Worm (Caenorhabditis elegans) whole organism, young adult: Measurements from ENCODE around the gene bath-42.
A peak's percentile ranks its signal among the peaks of the same experiment; 100 is the strongest.

ENCODE experiments used
- C17E4.6 ChIP-seq: fragments of 200-800 bp; sonication (Bioruptor generic); IDR thresholded peaks from 2 replicates; pipeline ENCODE4 v1.3.6; 2022; ENCODE audit warnings: missing genetic modification reagents, missing genetic modification characterization, missing compliant biosample characterization
- D2030.7 ChIP-seq: fragments of 200-800 bp; sonication (Bioruptor generic); IDR thresholded peaks from 2 replicates; pipeline ENCODE4 v1.3.6; 2022; ENCODE audit warnings: missing genetic modification reagents, missing genetic modification characterization, missing compliant biosample characterization
- F37B4.10 ChIP-seq: fragments of 200-800 bp; sonication (Bioruptor generic); IDR thresholded peaks from 2 replicates; pipeline ENCODE4 v1.3.6; 2022; ENCODE audit warnings: missing genetic modification characterization, missing compliant biosample characterization
- F55B11.4 ChIP-seq: sonication (generic microtip); optimal IDR thresholded peaks from 2 replicates; lab custom pipeline; 2016; ENCODE audit warnings: missing compliant biosample characterization, missing genetic modification characterization, borderline replicate concordance; ENCODE audit not compliant: insufficient read depth
- F57A8.1 ChIP-seq: fragments of 200-800 bp; sonication (Bioruptor generic); optimal IDR thresholded peaks from 2 replicates; lab custom pipeline; 2018; ENCODE audit warnings: mild to moderate bottlenecking, missing genetic modification characterization, moderate library complexity, missing compliant biosample characterization
- K12H6.12 ChIP-seq: fragments of 200-800 bp; sonication (Bioruptor generic); optimal IDR thresholded peaks from 2 replicates; lab custom pipeline; 2018; ENCODE audit warnings: mild to moderate bottlenecking, missing genetic modification characterization, missing compliant biosample characterization
- T07F8.4 ChIP-seq: sonication (generic microtip); optimal IDR thresholded peaks from 2 replicates; lab custom pipeline; 2016; ENCODE audit warnings: mild to moderate bottlenecking, missing genetic modification characterization, moderate library complexity, missing compliant biosample characterization
- Y53F4B.3 ChIP-seq: fragments of 200-800 bp; sonication (Bioruptor generic); IDR thresholded peaks from 2 replicates; pipeline ENCODE4 v1.3.6; 2022; ENCODE audit warnings: missing genetic modification reagents, missing genetic modification characterization, missing compliant biosample characterization
- Y53G8AR.9 ChIP-seq: fragments of 200-800 bp; sonication (Bioruptor generic); conservative IDR thresholded peaks from 2 replicates; pipeline ENCODE4 v1.3.6; 2022; ENCODE audit warnings: missing genetic modification reagents, missing genetic modification characterization, missing compliant biosample characterization
- Y79H2A.3 ChIP-seq: fragments of 200-800 bp; sonication (Bioruptor generic); conservative IDR thresholded peaks from 2 replicates; pipeline ENCODE4 v1.3.6; 2022; ENCODE audit warnings: missing genetic modification reagents, missing genetic modification characterization, missing compliant biosample characterization
- akir-1 ChIP-seq: fragments of 200-800 bp; sonication (Bioruptor generic); optimal IDR thresholded peaks from 2 replicates; lab custom pipeline; 2018; ENCODE audit warnings: mild to moderate bottlenecking, missing genetic modification characterization, moderate library complexity, missing compliant biosample characterization
- ama-1 ChIP-seq, 3 experiments: fragments of 150-350 bp in 1 of 3; sonication (generic microtip) in 2 of 3; optimal IDR thresholded peaks; 2 replicates each; lab custom pipeline; 2014 to 2018; ENCODE audit warnings: missing biosample characterization in 2 of 3, missing genetic modification characterization in 2 of 3, missing genetic modification reagents in 2 of 3
- atf-7 ChIP-seq: sonication (generic microtip); optimal IDR thresholded peaks from 2 replicates; lab custom pipeline; 2017; ENCODE audit warnings: mild to moderate bottlenecking, missing genetic modification characterization, missing compliant biosample characterization
- attf-3 ChIP-seq: fragments of 200-800 bp; sonication (Bioruptor generic); conservative IDR thresholded peaks from 2 replicates; pipeline ENCODE4 v1.3.6; 2022; ENCODE audit warnings: missing genetic modification reagents, missing genetic modification characterization, missing compliant biosample characterization
- attf-5 ChIP-seq: fragments of 200-800 bp; sonication (Bioruptor generic); optimal IDR thresholded peaks from 2 replicates; lab custom pipeline; 2018; ENCODE audit warnings: mild to moderate bottlenecking, missing genetic modification characterization, missing compliant biosample characterization
- bed-2 ChIP-seq: fragments of 200-800 bp; sonication (Bioruptor generic); IDR thresholded peaks from 2 replicates; pipeline ENCODE4 v1.3.6; 2022; ENCODE audit warnings: missing genetic modification reagents, missing genetic modification characterization, missing compliant biosample characterization
- cebp-2 ChIP-seq: fragments of 200-800 bp; sonication (Bioruptor generic); IDR thresholded peaks from 2 replicates; pipeline ENCODE4 v1.3.6; 2022; ENCODE audit warnings: missing genetic modification characterization, missing compliant biosample characterization
- ceh-79 ChIP-seq: sonication (generic microtip); optimal IDR thresholded peaks from 2 replicates; lab custom pipeline; 2017; ENCODE audit warnings: mild to moderate bottlenecking, missing genetic modification characterization, missing compliant biosample characterization
- ceh-91 ChIP-seq: fragments of 200-800 bp; sonication (Bioruptor generic); IDR thresholded peaks from 2 replicates; pipeline ENCODE4 v1.3.6; 2022; ENCODE audit warnings: missing genetic modification reagents, missing genetic modification characterization, missing compliant biosample characterization
- chd-7 ChIP-seq: sonication (generic microtip); optimal IDR thresholded peaks from 2 replicates; lab custom pipeline; 2016; ENCODE audit warnings: mild to moderate bottlenecking, missing genetic modification characterization, moderate library complexity, missing compliant biosample characterization
- dox-1 ChIP-seq: fragments of 200-800 bp; sonication (Bioruptor generic); IDR thresholded peaks from 2 replicates; pipeline ENCODE4 v1.3.6; 2022; ENCODE audit warnings: missing genetic modification reagents, missing genetic modification characterization, missing compliant biosample characterization
- dpl-1 ChIP-seq: fragments of 150-350 bp; optimal IDR thresholded peaks from 2 replicates; lab custom pipeline; 2014; ENCODE audit warnings: missing biosample characterization, missing genetic modification reagents, missing genetic modification characterization
- egl-18 ChIP-seq: fragments of 200-800 bp; sonication (Bioruptor generic); IDR thresholded peaks from 2 replicates; pipeline ENCODE4 v1.3.6; 2022; ENCODE audit warnings: missing genetic modification reagents, missing genetic modification characterization, missing compliant biosample characterization
- ets-4 ChIP-seq: fragments of 200-800 bp; sonication (Bioruptor generic); optimal IDR thresholded peaks from 2 replicates; lab custom pipeline; 2018; ENCODE audit warnings: mild to moderate bottlenecking, missing genetic modification characterization, missing compliant biosample characterization
- let-607 ChIP-seq, 2 experiments: fragments of 200-800 bp in 1 of 2; sonication (Bioruptor generic) in 1 of 2; sonication (generic microtip) in 1 of 2; optimal IDR thresholded peaks; 2 replicates each; lab custom pipeline; 2016 to 2018; ENCODE audit warnings: mild to moderate bottlenecking in 2 of 2, missing compliant biosample characterization in 2 of 2, missing genetic modification characterization in 2 of 2, moderate library complexity in 2 of 2, missing genotype in 1 of 2
- lin-40 ChIP-seq: sonication (generic microtip); optimal IDR thresholded peaks from 2 replicates; lab custom pipeline; 2016; ENCODE audit warnings: missing genetic modification characterization, mild to moderate bottlenecking, missing compliant biosample characterization, missing genotype, missing genetic modification reagents
- lin-54 ChIP-seq: fragments of 200-800 bp; sonication (Bioruptor generic); optimal IDR thresholded peaks from 2 replicates; lab custom pipeline; 2018; ENCODE audit warnings: mild to moderate bottlenecking, missing genetic modification characterization, missing compliant biosample characterization
- madf-10 ChIP-seq: sonication (generic microtip); optimal IDR thresholded peaks from 2 replicates; lab custom pipeline; 2016; ENCODE audit warnings: mild to moderate bottlenecking, missing genetic modification characterization, missing compliant biosample characterization
- mel-28 ChIP-seq: sonication (generic microtip); optimal IDR thresholded peaks from 2 replicates; lab custom pipeline; 2016; ENCODE audit warnings: borderline replicate concordance, mild to moderate bottlenecking, missing genetic modification characterization, missing compliant biosample characterization
- nhr-27 ChIP-seq: fragments of 200-800 bp; sonication (Bioruptor generic); optimal IDR thresholded peaks from 2 replicates; lab custom pipeline; 2018; ENCODE audit warnings: mild to moderate bottlenecking, missing genetic modification characterization, moderate library complexity, missing compliant biosample characterization
- nhr-80 ChIP-seq: sonication (generic microtip); optimal IDR thresholded peaks from 2 replicates; lab custom pipeline; 2016; ENCODE audit warnings: missing genetic modification characterization, missing compliant biosample characterization
- rec-8 ChIP-seq, 2 experiments: sonication (generic microtip); optimal IDR thresholded peaks; 2 replicates each; lab custom pipeline; 2016; ENCODE audit warnings: mild to moderate bottlenecking in 2 of 2, missing genetic modification characterization in 2 of 2, missing genetic modification reagents in 2 of 2, missing genotype in 2 of 2, missing biosample characterization in 1 of 2, missing compliant biosample characterization in 1 of 2, moderate library complexity in 1 of 2
- repo-1 ChIP-seq: sonication (generic microtip); optimal IDR thresholded peaks from 2 replicates; lab custom pipeline; 2017; ENCODE audit warnings: mild to moderate bottlenecking, missing genetic modification characterization, missing compliant biosample characterization
- rpc-1 ChIP-seq, 2 experiments: fragments of 150-350 bp in 1 of 2; sonication (generic microtip) in 1 of 2; optimal IDR thresholded peaks; 2 replicates each; lab custom pipeline; 2014 to 2018; ENCODE audit warnings: missing biosample characterization in 1 of 2, missing genetic modification characterization in 1 of 2, missing genetic modification reagents in 1 of 2, missing genotype in 1 of 2
- sea-2 ChIP-seq: fragments of 200-800 bp; sonication (Bioruptor generic); IDR thresholded peaks from 2 replicates; pipeline ENCODE4 v1.3.6; 2022; ENCODE audit warnings: missing genetic modification characterization, missing compliant biosample characterization
- tbx-9 ChIP-seq: sonication (generic microtip); optimal IDR thresholded peaks from 2 replicates; lab custom pipeline; 2016; ENCODE audit warnings: borderline replicate concordance, missing genetic modification characterization, inconsistent platforms, missing compliant biosample characterization
- tlf-1 ChIP-seq: fragments of 200-800 bp; sonication (Bioruptor generic); optimal IDR thresholded peaks from 2 replicates; lab custom pipeline; 2018; ENCODE audit warnings: mild to moderate bottlenecking, missing genetic modification characterization, missing compliant biosample characterization
- unc-130 ChIP-seq: sonication (generic microtip); optimal IDR thresholded peaks from 2 replicates; lab custom pipeline; 2016; ENCODE audit warnings: missing genetic modification reagents, missing genetic modification characterization, missing compliant biosample characterization
- zim-3 ChIP-seq: sonication (generic microtip); optimal IDR thresholded peaks from 2 replicates; lab custom pipeline; 2017; ENCODE audit warnings: mild to moderate bottlenecking, missing genetic modification characterization, moderate library complexity, missing compliant biosample characterization
- ztf-18 ChIP-seq: sonication (generic microtip); optimal IDR thresholded peaks from 2 replicates; lab custom pipeline; 2016; ENCODE audit warnings: missing genotype, mild to moderate bottlenecking, missing genetic modification characterization, missing compliant biosample characterization

bath-42 gene

ce11 chrIII:8144574-8145065 is 18.6 kb downstream of the bath-42 start, which contains the start of the genes C14B9.8 and mrpl-18 (continued):
- TF ChIP-seq madf-10 (peak; percentile 1), F37B4.10 (GFP tag; lab: Robert Waterston, UW) (no peak), lin-40 (tag; lab: Kevin White, UChicago) (peak; percentile 27), D2030.7 (GFP tag; lab: Robert Waterston, UW) (peak; percentile 46; the same call in 1 of the 2 replicates), K12H6.12 (tag; lab: Kevin White, UChicago) (peak; percentile 35), bed-2 (GFP tag; lab: Robert Waterston, UW) (0 out of 2 replicates have a peak, but pooled peaks have one; percentile 31), unc-130 (GFP tag; lab: Kevin White, UChicago) (peak; percentile 73), akir-1 (GFP tag; lab: Kevin White, UChicago) (no peak)

DNA sequence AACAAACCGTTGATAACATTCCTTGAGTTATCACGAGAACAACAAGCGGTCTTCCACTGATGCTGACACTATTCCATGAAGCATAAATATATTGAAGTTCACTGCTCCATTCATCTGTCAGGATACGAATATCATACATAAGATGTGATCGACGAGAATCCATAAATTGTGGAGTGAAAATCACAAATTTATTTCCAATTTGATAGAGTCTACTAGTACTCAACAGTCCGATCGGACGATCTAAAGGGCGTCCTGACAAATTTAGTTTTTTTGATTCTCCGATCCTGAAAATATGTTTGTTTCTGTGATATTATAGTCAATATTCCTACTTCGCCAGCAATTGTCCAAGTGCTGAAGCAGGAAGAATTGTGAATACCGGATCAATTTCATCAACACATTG is 21.0 kb downstream of the bath-42 start:
- TF ChIP-seq dox-1 (no peak), atf-7 (tag; lab: Kevin White, UChicago) (no peak), T07F8.4 (no peak), sea-2 (GFP tag; lab: Robert Waterston, UW) (no peak), attf-3 (GFP tag; lab: Robert Waterston, UW) (no peak), C17E4.6 (GFP tag; lab: Robert Waterston, UW) (no peak), zim-3 (no peak), ztf-18 (tag; lab: Kevin White, UChicago) (no peak), ceh-91 (GFP tag; lab: Robert Waterston, UW) (no peak)
- TF ChIP-seq, all 124 proteins: peak for 0

- TF ChIP-seq egl-18 (GFP tag; lab: Robert Waterston, UW): no peak
- no peak for TF ChIP-seq sea-2 (GFP tag; lab: Robert Waterston, UW)
- TF ChIP-seq dpl-1 (GFP tag; lab: Kevin White, UChicago): no peak
- no peak for TF ChIP-seq F55B11.4
- TF ChIP-seq rpc-1 (optimal IDR thresholded peaks at IDR 0.05; lab: Kevin White, UChicago): no peak
- TF ChIP-seq rpc-1 (tag; optimal IDR thresholded peaks at IDR 0.05; lab: Kevin White, UChicago): no peak
- TF ChIP-seq rec-8 (tag; optimal IDR thresholded peaks at IDR 0.05; lab: Kevin White, UChicago): no peak
- no peak for TF ChIP-seq Y79H2A.3 (GFP tag; lab: Robert Waterston, UW)
- TF ChIP-seq ama-1 (optimal IDR thresholded peaks at IDR 0.05; lab: Kevin White, UChicago): no peak
- TF ChIP-seq ama-1 (GFP tag; optimal IDR thresholded peaks at IDR 0.05; lab: Kevin White, UChicago): no peak
- no peak for TF ChIP-seq zim-3
- TF ChIP-seq ceh-79 (tag; lab: Kevin White, UChicago): no peak
- no peak for TF ChIP-seq cebp-2
These were observed 25.4 kb downstream of the bath-42 start, which contains the start of gene hsp-12.2 for ce11 chrIII:8137777-8138176. Gene hsp-12.2 (plus strand): TSS chrIII:8138077.

DNA sequence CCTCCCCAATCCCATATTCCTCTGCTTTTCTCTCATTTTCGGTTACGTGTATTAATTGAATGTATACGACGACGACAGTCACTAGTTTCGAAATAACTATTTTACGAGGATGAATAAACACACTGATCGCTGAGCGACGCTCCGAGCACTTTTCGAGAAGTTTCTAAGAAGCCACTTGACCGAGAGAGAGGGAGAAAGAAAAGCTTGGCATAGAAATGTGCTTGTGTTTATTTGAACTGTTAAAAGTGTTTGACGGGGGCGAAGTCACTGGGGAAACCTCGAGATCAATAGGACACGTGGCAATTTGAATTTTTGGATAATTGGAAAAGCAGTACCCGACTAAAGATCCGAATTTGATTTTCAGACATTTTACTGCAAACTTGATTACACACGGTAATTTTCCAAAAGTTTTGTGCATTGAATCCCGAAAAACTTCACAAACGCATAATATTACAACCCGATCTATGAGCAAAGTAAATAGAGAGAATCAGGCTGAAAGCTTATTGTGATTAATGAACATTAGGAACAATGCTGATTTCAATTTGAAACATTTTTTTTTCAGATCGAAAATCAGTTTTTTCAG is 26.6 kb downstream of the bath-42 start:
- no peak for TF ChIP-seq ets-4 (GFP tag; lab: Kevin White, UChicago)
- no peak for TF ChIP-seq attf-3 (GFP tag; lab: Robert Waterston, UW)
- TF ChIP-seq nhr-80: no peak
- TF ChIP-seq repo-1: no peak
- no peak for TF ChIP-seq K12H6.12 (tag; lab: Kevin White, UChicago)
- TF ChIP-seq mel-28 (tag; lab: Kevin White, UChicago): no peak

DNA sequence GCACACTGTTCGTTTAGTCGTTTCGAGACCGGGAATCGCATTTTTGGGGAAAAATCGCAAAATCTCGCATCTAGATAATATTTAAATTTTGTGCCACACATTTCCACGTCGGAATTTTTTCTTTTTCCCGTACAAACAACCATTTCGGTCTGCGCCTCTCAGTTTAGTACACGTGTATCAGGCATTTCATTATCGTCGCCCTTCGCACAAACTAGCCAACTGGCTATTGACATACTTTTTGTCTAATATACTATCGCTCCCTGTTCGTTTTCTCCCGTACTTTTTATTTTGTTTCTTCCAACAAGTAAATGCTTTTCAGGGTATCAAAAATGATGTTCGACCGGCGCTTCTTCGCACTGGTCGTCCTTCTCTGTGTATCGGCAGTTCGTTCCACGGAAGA is 29.8 kb downstream of the bath-42 start, which contains the start of gene C14B9.2:
TSS of gene C14B9.2 (plus strand) at position 320 of the 400 bp plus-strand sequence.
- TF ChIP-seq tlf-1: no peak
- TF ChIP-seq dox-1: 0 out of 2 replicates have a peak, but pooled peaks have one; percentile 34
- TF ChIP-seq lin-54 (GFP tag; lab: Kevin White, UChicago): no peak
- TF ChIP-seq F37B4.10 (GFP tag; lab: Robert Waterston, UW): no peak
- TF ChIP-seq nhr-27: no peak
- peak; percentile 59 to 88 for TF ChIP-seq let-607 (tag; optimal IDR thresholded peaks at IDR 0.05; lab: Kevin White, UChicago)
- TF ChIP-seq chd-7 (tag; lab: Kevin White, UChicago): no peak
- no peak for TF ChIP-seq F57A8.1 (GFP tag; lab: Kevin White, UChicago)
- TF ChIP-seq tbx-9 (tag; lab: Kevin White, UChicago): no peak
- peak; percentile 55 for TF ChIP-seq nhr-80
- peak; percentile 24 for TF ChIP-seq attf-5 (GFP tag; lab: Kevin White, UChicago)
- no peak for TF ChIP-seq Y53F4B.3 (GFP tag; lab: Robert Waterston, UW)
- no peak for TF ChIP-seq mel-28 (tag; lab: Kevin White, UChicago)
- no peak for TF ChIP-seq Y53G8AR.9 (GFP tag; lab: Robert Waterston, UW)
